Worm (Caenorhabditis elegans) whole organism, late embryonic: Measurements from ENCODE around the gene dos-2.
A peak's percentile ranks its signal among the peaks of the same experiment; 100 is the strongest.

Source experiments
- C08G9.2 ChIP-seq: sonication (generic microtip); optimal IDR thresholded peaks from 2 replicates; lab custom pipeline; 2016; ENCODE audit warnings: mild to moderate bottlenecking, missing genetic modification characterization, moderate library complexity, missing compliant biosample characterization
- C38D4.7 ChIP-seq: fragments of 200-800 bp; sonication (Bioruptor generic); optimal IDR thresholded peaks from 2 replicates; lab custom pipeline; 2018; ENCODE audit warnings: mild to moderate bottlenecking, missing genetic modification characterization, moderate library complexity, missing compliant biosample characterization
- F13H6.1 ChIP-seq: sonication (generic microtip); optimal IDR thresholded peaks from 2 replicates; lab custom pipeline; 2016; ENCODE audit warnings: missing genetic modification characterization, missing compliant biosample characterization
- K02D7.2 ChIP-seq: sonication (generic microtip); optimal IDR thresholded peaks from 2 replicates; lab custom pipeline; 2017; ENCODE audit warnings: mild to moderate bottlenecking, missing genetic modification characterization, missing compliant biosample characterization
- ahr-1 ChIP-seq: sonication (generic microtip); optimal IDR thresholded peaks from 2 replicates; lab custom pipeline; 2016; ENCODE audit warnings: missing genetic modification characterization, missing compliant biosample characterization
- ceh-18 ChIP-seq: sonication (generic microtip); optimal IDR thresholded peaks from 2 replicates; lab custom pipeline; 2016; ENCODE audit warnings: missing genetic modification characterization, missing compliant biosample characterization
- ceh-2 ChIP-seq: sonication (generic microtip); optimal IDR thresholded peaks from 2 replicates; lab custom pipeline; 2016; ENCODE audit warnings: missing genotype, missing genetic modification characterization, missing compliant biosample characterization
- ceh-22 ChIP-seq: sonication (generic microtip); optimal IDR thresholded peaks from 2 replicates; lab custom pipeline; 2017; ENCODE audit warnings: missing biosample characterization, missing genetic modification characterization
- ceh-24 ChIP-seq: sonication (generic microtip); optimal IDR thresholded peaks from 2 replicates; lab custom pipeline; 2016; ENCODE audit warnings: mild to moderate bottlenecking, missing genetic modification characterization, missing compliant biosample characterization
- ceh-30 ChIP-seq: fragments of 150-350 bp; optimal IDR thresholded peaks from 2 replicates; lab custom pipeline; 2014; ENCODE audit warnings: missing biosample characterization, missing genetic modification characterization
- ceh-31 ChIP-seq: sonication (generic microtip); optimal IDR thresholded peaks from 2 replicates; lab custom pipeline; 2016; ENCODE audit warnings: missing genetic modification characterization, missing compliant biosample characterization
- ceh-45 ChIP-seq: fragments of 200-800 bp; sonication (Bioruptor generic); IDR thresholded peaks from 2 replicates; pipeline ENCODE4 v1.3.6; 2022; ENCODE audit warnings: missing genetic modification reagents, missing genetic modification characterization, missing compliant biosample characterization
- ceh-48 ChIP-seq: sonication (generic microtip); optimal IDR thresholded peaks from 2 replicates; lab custom pipeline; 2016; ENCODE audit warnings: missing genetic modification characterization, inconsistent platforms, missing compliant biosample characterization
- ceh-9 ChIP-seq: sonication (generic microtip); optimal IDR thresholded peaks from 2 replicates; lab custom pipeline; 2016; ENCODE audit warnings: mild to moderate bottlenecking, missing genetic modification characterization, inconsistent platforms, missing compliant biosample characterization
- che-1 ChIP-seq: sonication (generic microtip); optimal IDR thresholded peaks from 2 replicates; lab custom pipeline; 2016; ENCODE audit warnings: mild to moderate bottlenecking, missing genetic modification characterization, missing compliant biosample characterization
- dmd-4 ChIP-seq: sonication (generic microtip); optimal IDR thresholded peaks from 2 replicates; lab custom pipeline; 2016; ENCODE audit warnings: borderline replicate concordance, missing genetic modification characterization, missing compliant biosample characterization
- elt-2 ChIP-seq: sonication (generic microtip); optimal IDR thresholded peaks from 2 replicates; lab custom pipeline; 2016; ENCODE audit warnings: missing genetic modification reagents, missing genetic modification characterization, missing compliant biosample characterization
- elt-4 ChIP-seq: sonication (generic microtip); optimal IDR thresholded peaks from 2 replicates; lab custom pipeline; 2016; ENCODE audit warnings: missing genetic modification characterization, missing compliant biosample characterization
- ets-4 ChIP-seq: sonication (generic microtip); optimal IDR thresholded peaks from 2 replicates; lab custom pipeline; 2016; ENCODE audit warnings: missing genetic modification characterization, missing compliant biosample characterization
- eyg-1 ChIP-seq: sonication (generic microtip); optimal IDR thresholded peaks from 2 replicates; lab custom pipeline; 2016; ENCODE audit warnings: missing genotype, missing genetic modification characterization, missing compliant biosample characterization
- fkh-6 ChIP-seq: sonication (generic microtip); optimal IDR thresholded peaks from 2 replicates; lab custom pipeline; 2016; ENCODE audit warnings: missing genetic modification characterization, missing compliant biosample characterization
- gmeb-2 ChIP-seq: sonication (generic microtip); optimal IDR thresholded peaks from 2 replicates; lab custom pipeline; 2016; ENCODE audit warnings: missing genetic modification characterization, inconsistent platforms, missing compliant biosample characterization
- hlh-30 ChIP-seq: sonication (generic microtip); optimal IDR thresholded peaks from 2 replicates; lab custom pipeline; 2017; ENCODE audit warnings: antibody characterized with exemption, missing genetic modification characterization, missing compliant biosample characterization; ENCODE audit not compliant: insufficient read depth
- hlh-8 ChIP-seq: sonication (generic microtip); optimal IDR thresholded peaks from 2 replicates; lab custom pipeline; 2016; ENCODE audit warnings: missing genotype, missing genetic modification characterization, missing compliant biosample characterization
- lim-6 ChIP-seq: sonication (generic microtip); optimal IDR thresholded peaks from 2 replicates; lab custom pipeline; 2016; ENCODE audit warnings: missing genetic modification characterization, missing compliant biosample characterization
- nhr-232 ChIP-seq: sonication (generic microtip); optimal IDR thresholded peaks from 2 replicates; lab custom pipeline; 2016; ENCODE audit warnings: missing genetic modification characterization, missing compliant biosample characterization
- odd-2 ChIP-seq: sonication (generic microtip); optimal IDR thresholded peaks from 2 replicates; lab custom pipeline; 2017; ENCODE audit warnings: antibody characterized with exemption, mild to moderate bottlenecking, missing genetic modification characterization, missing compliant biosample characterization
- pag-3 ChIP-seq: sonication (generic microtip); optimal IDR thresholded peaks from 2 replicates; lab custom pipeline; 2016; ENCODE audit warnings: missing compliant biosample characterization, missing genetic modification characterization, borderline replicate concordance
- pat-9 ChIP-seq: fragments of 200-800 bp; sonication (Bioruptor generic); optimal IDR thresholded peaks from 2 replicates; lab custom pipeline; 2018; ENCODE audit warnings: mild to moderate bottlenecking, missing genetic modification characterization, moderate library complexity, missing compliant biosample characterization
- pros-1 ChIP-seq: fragments of 150-350 bp; optimal IDR thresholded peaks from 2 replicates; lab custom pipeline; 2014; ENCODE audit warnings: missing biosample characterization, missing genetic modification reagents, missing genetic modification characterization
- ref-2 ChIP-seq: sonication (generic microtip); optimal IDR thresholded peaks from 2 replicates; lab custom pipeline; 2016; ENCODE audit warnings: missing genetic modification characterization, missing compliant biosample characterization
- rnt-1 ChIP-seq: sonication (generic microtip); optimal IDR thresholded peaks from 2 replicates; lab custom pipeline; 2016; ENCODE audit warnings: missing genetic modification characterization, missing compliant biosample characterization
- sdc-2 ChIP-seq: sonication (generic microtip); optimal IDR thresholded peaks from 2 replicates; lab custom pipeline; 2016; ENCODE audit warnings: missing genotype, missing genetic modification characterization, missing compliant biosample characterization
- syd-9 ChIP-seq: sonication (generic microtip); optimal IDR thresholded peaks from 2 replicates; lab custom pipeline; 2016; ENCODE audit warnings: mild to moderate bottlenecking, missing genetic modification characterization, moderate library complexity, missing compliant biosample characterization
- tbx-2 ChIP-seq: sonication (generic microtip); optimal IDR thresholded peaks from 2 replicates; lab custom pipeline; 2016; ENCODE audit warnings: missing genetic modification characterization, missing compliant biosample characterization
- ttx-3 ChIP-seq: sonication (generic microtip); optimal IDR thresholded peaks from 2 replicates; lab custom pipeline; 2016; ENCODE audit warnings: missing genetic modification reagents, missing genetic modification characterization, missing compliant biosample characterization
- unc-3 ChIP-seq, 2 experiments: fragments of 200-800 bp in 1 of 2; sonication (Bioruptor generic) in 1 of 2; sonication (generic microtip) in 1 of 2; conservative IDR thresholded peaks in 1 of 2; optimal IDR thresholded peaks in 1 of 2; 2 replicates each; pipeline versions ENCODE4 v1.3.6 to Lab custom; 2016 to 2022; ENCODE audit warnings: missing compliant biosample characterization in 2 of 2, missing genetic modification characterization in 2 of 2, missing genetic modification reagents in 1 of 2
- unc-42 ChIP-seq: sonication (generic microtip); optimal IDR thresholded peaks from 2 replicates; lab custom pipeline; 2016; ENCODE audit warnings: missing genotype, missing genetic modification characterization, missing compliant biosample characterization
- unc-55 ChIP-seq: sonication (generic microtip); optimal IDR thresholded peaks from 2 replicates; lab custom pipeline; 2017; ENCODE audit warnings: missing biosample characterization, missing genetic modification reagents, missing genetic modification characterization
- unc-86 ChIP-seq: sonication (generic microtip); optimal IDR thresholded peaks from 2 replicates; lab custom pipeline; 2016; ENCODE audit warnings: missing genetic modification characterization, missing compliant biosample characterization
- zip-5 ChIP-seq: sonication (generic microtip); optimal IDR thresholded peaks from 2 replicates; lab custom pipeline; 2016; ENCODE audit warnings: missing genetic modification characterization, missing compliant biosample characterization
- ztf-16 ChIP-seq: sonication (generic microtip); optimal IDR thresholded peaks from 2 replicates; lab custom pipeline; 2017; ENCODE audit warnings: missing genetic modification characterization, missing compliant biosample characterization

The dos-2 gene

DNA sequence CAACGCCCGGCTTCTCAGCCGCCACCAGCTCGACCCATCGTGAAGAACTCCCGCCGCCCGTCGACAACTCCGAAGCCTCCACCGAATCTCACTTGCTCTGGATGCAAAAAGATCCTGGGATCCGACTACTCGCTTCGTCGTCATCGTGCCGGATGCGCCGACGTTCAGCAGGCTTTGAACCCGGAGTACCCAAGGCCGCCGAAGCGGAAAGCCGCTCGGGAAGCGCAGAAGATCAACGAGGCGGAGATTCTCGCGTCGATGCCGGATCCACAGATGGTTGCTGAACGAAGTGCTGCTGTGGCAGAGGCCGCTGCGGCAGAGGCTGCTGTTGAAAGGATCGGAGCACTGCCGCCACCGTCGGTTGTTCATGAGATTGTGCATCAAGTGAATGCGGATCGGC, 7.2 kb upstream of the dos-2 start:
- TF ChIP-seq syd-9 (tag; lab: Kevin White, UChicago) (no peak), hlh-8 (tag; lab: Kevin White, UChicago) (no peak), ceh-9 (no peak), unc-55 (GFP tag; lab: Kevin White, UChicago) (no peak), C38D4.7 (no peak), eyg-1 (tag; lab: Kevin White, UChicago) (no peak), ahr-1 (no peak), ref-2 (tag; lab: Kevin White, UChicago) (no peak), fkh-6 (tag; lab: Kevin White, UChicago) (no peak), ttx-3 (no peak), lim-6 (tag; lab: Kevin White, UChicago) (no peak)

DNA sequence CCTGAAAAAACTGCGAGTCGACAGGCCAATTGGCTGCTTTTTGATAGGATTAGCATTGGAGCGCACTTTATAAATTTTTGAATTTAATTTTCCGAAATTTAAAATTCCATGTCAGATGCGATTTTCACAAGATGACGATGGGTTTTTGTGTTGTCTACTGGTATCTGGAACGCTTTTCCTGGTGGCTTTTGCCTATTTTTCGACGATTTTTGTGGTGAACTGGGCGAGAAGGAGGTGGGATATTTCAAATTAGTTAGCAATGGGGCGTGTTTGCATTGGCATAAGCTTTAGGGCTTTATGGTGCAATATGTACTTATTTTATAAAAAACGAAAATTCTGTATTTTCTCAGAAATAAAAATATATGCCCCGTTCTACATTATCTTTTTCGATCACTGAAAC, 3.9 kb upstream of the dos-2 start, which contains the start of gene K10G6.9:
K10G6.9 (plus strand) TSS at position 110 of the 400 bp plus-strand sequence.
- TF ChIP-seq pag-3 (tag; lab: Kevin White, UChicago) (no peak), che-1 (tag; lab: Kevin White, UChicago) (no peak), sdc-2 (tag; lab: Kevin White, UChicago) (no peak), fkh-6 (tag; lab: Kevin White, UChicago) (no peak), ets-4 (no peak), ceh-2 (tag; lab: Kevin White, UChicago) (no peak), gmeb-2 (tag; lab: Kevin White, UChicago) (no peak), ceh-45 (GFP tag; lab: Robert Waterston, UW) (no peak), ceh-30 (tag; lab: Kevin White, UChicago) (no peak), zip-5 (no peak), ceh-31 (tag; lab: Kevin White, UChicago) (no peak), rnt-1 (tag; lab: Kevin White, UChicago) (no peak), ceh-18 (tag; lab: Kevin White, UChicago) (no peak), tbx-2 (no peak), syd-9 (tag; lab: Kevin White, UChicago) (no peak), nhr-232 (no peak), elt-2 (tag; lab: Kevin White, UChicago) (no peak), ceh-48 (no peak)

DNA sequence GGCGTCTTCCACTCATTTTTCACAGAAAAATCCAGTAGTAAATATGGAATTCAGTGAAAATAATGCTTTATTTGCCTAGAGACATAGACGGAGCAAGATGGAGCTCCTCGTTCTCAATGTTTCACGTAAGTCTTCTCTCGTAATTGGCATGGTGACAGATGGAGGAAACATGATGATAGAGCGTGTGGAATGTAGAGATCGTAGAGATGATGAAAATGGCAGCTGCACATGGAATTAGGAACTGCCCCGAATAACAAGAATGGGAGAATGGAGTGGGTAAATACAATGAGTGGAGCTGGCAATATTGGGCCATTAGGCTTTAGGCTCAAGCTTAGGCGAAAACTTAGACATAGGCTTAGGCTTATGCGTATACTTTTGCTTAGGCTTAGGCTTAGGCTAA, 1.1 kb upstream of the dos-2 start, which contains the start of gene cank-26:
cank-26 (minus strand) TSS at position 113 of the 400 bp plus-strand sequence.
- TF ChIP-seq ceh-22 (no peak), unc-42 (tag; lab: Kevin White, UChicago) (peak; percentile 58), ceh-31 (tag; lab: Kevin White, UChicago) (peak; percentile 52), ceh-24 (no peak), pros-1 (tag; lab: Kevin White, UChicago) (no peak), hlh-30 (tag; lab: Kevin White, UChicago) (no peak), zip-5 (no peak), C38D4.7 (no peak), ref-2 (tag; lab: Kevin White, UChicago) (no peak), C08G9.2 (no peak), dmd-4 (tag; lab: Kevin White, UChicago) (no peak), unc-3 (GFP tag; conservative IDR thresholded peaks at IDR 0.05; lab: Robert Waterston, UW) (no peak), unc-3 (tag; optimal IDR thresholded peaks at IDR 0.05; lab: Kevin White, UChicago) (no peak), sdc-2 (tag; lab: Kevin White, UChicago) (no peak), pat-9 (tag; lab: Kevin White, UChicago) (no peak), elt-4 (tag; lab: Kevin White, UChicago) (no peak)

- TF ChIP-seq F13H6.1 = no peak
- TF ChIP-seq C08G9.2 = no peak
- TF ChIP-seq ceh-2 (tag; lab: Kevin White, UChicago) = no peak
- no peak for TF ChIP-seq odd-2 (tag; lab: Kevin White, UChicago)
- no peak for TF ChIP-seq tbx-2
- no peak for TF ChIP-seq zip-5
- no peak for TF ChIP-seq K02D7.2 (tag; lab: Kevin White, UChicago)
- TF ChIP-seq ztf-16 (tag; lab: Kevin White, UChicago) = no peak
- no peak for TF ChIP-seq unc-86 (tag; lab: Kevin White, UChicago)
These were observed 2.2 kb downstream of the dos-2 start for ce11 chrII:3978198-3978597.
